Fruit fly (Drosophila melanogaster): ENCODE data around the gene CG12531.

Gene CG12531

dm6 chrX:19750626-19751149, 32.0 kb downstream of the CG12531 start, which contains the start of gene Abcd3 (continued):
- TF ChIP-seq stc (GFP tag; IDR thresholded peaks at IDR 0.05), result 0 out of 2 replicates have a peak, but pooled peaks have one; percentile 12
- TF ChIP-seq CG9876 (GFP tag; optimal IDR thresholded peaks at IDR 0.05), result no peak

dm6 chrX:19752344-19752743, 33.6 kb downstream of the CG12531 start:
- TF ChIP-seq sima (GFP tag; optimal IDR thresholded peaks at IDR 0.05), result no peak
- no peak for TF ChIP-seq Opbp (GFP tag; IDR thresholded peaks at IDR 0.05; ENCODE audit: partially characterized antibody)
- no peak for TF ChIP-seq Awh (GFP tag; IDR thresholded peaks at IDR 0.05)
- no peak for TF ChIP-seq Tbp (GFP tag; optimal IDR thresholded peaks at IDR 0.05)
- no peak for TF ChIP-seq Aef1 (GFP tag; IDR thresholded peaks at IDR 0.05)
- no peak for TF ChIP-seq slbo (GFP tag; IDR thresholded peaks at IDR 0.05)
- TF ChIP-seq CG12219 (GFP tag; optimal IDR thresholded peaks at IDR 0.05), result no peak
- no peak for TF ChIP-seq ssp (GFP tag; IDR thresholded peaks at IDR 0.05)
- 0 out of 4 replicates have a peak, but pooled peaks have one; percentile 56 for TF ChIP-seq chinmo (GFP tag; IDR thresholded peaks at IDR 0.05; ENCODE audit: partially characterized antibody)
- TF ChIP-seq Med (GFP tag), result peak; percentile 74
- no peak for TF ChIP-seq org-1 (GFP tag; optimal IDR thresholded peaks at IDR 0.05)
- TF ChIP-seq HHEX (GFP tag; optimal IDR thresholded peaks at IDR 0.05), result no peak
- no peak for TF ChIP-seq CG7987 (GFP tag; optimal IDR thresholded peaks at IDR 0.05)
- peak; percentile 88 for TF ChIP-seq grn (GFP tag; optimal IDR thresholded peaks at IDR 0.05)
- TF ChIP-seq tx (GFP tag; optimal IDR thresholded peaks at IDR 0.05), result no peak
- TF ChIP-seq schlank (tag; optimal IDR thresholded peaks at IDR 0.05), result no peak
- TF ChIP-seq CG4328 (GFP tag; optimal IDR thresholded peaks at IDR 0.05), result no peak
- no peak for TF ChIP-seq ems (GFP tag; optimal IDR thresholded peaks at IDR 0.05)
- TF ChIP-seq Vsx1 (GFP tag; optimal IDR thresholded peaks at IDR 0.05), result peak; percentile 30
- peak; percentile 1 for TF ChIP-seq CG34376 (GFP tag; optimal IDR thresholded peaks at IDR 0.05)
- no peak for TF ChIP-seq CG7786 (GFP tag; optimal IDR thresholded peaks at IDR 0.05)
- no peak for TF ChIP-seq ash1 (GFP tag; optimal IDR thresholded peaks at IDR 0.05)
- no peak for TF ChIP-seq wdn (GFP tag; IDR thresholded peaks at IDR 0.05)
- TF ChIP-seq CG31224 (GFP tag; IDR thresholded peaks at IDR 0.05), result no peak
- no peak for TF ChIP-seq fd96Cb (tag; optimal IDR thresholded peaks at IDR 0.05)
- no peak for TF ChIP-seq usp (GFP tag; optimal IDR thresholded peaks at IDR 0.05)
- peak; percentile 36 for TF ChIP-seq Hey (tag; optimal IDR thresholded peaks at IDR 0.05)
- TF ChIP-seq az2 (GFP tag; optimal IDR thresholded peaks at IDR 0.05), result no peak
- peak; percentile 71 for TF ChIP-seq sug (tag; optimal IDR thresholded peaks at IDR 0.05)
- peak; percentile 84 for TF ChIP-seq Ets65A (GFP tag)
- peak; percentile 95 for TF ChIP-seq exex (tag; optimal IDR thresholded peaks at IDR 0.05)
- no peak for TF ChIP-seq Hsf (GFP tag; optimal IDR thresholded peaks at IDR 0.05)
- TF ChIP-seq Meics (GFP tag; optimal IDR thresholded peaks at IDR 0.05), result no peak
- TF ChIP-seq tap (tag; optimal IDR thresholded peaks at IDR 0.05), result no peak
- TF ChIP-seq lmd (GFP tag; IDR thresholded peaks at IDR 0.05), result no peak
- no peak for TF ChIP-seq unc-4 (GFP tag; IDR thresholded peaks at IDR 0.05; ENCODE audit: partially characterized antibody)
- TF ChIP-seq GATAe (GFP tag; conservative IDR thresholded peaks at IDR 0.05), result 0 out of 2 replicates have a peak, but pooled peaks have one; percentile 30
- peak in 1 of 2 experiments; percentile 44 for TF ChIP-seq Pdp1 (GFP tag; optimal IDR thresholded peaks at IDR 0.05)
- no peak for TF ChIP-seq Antp (GFP tag; optimal IDR thresholded peaks at IDR 0.05)
- TF ChIP-seq Ssrp (tag; optimal IDR thresholded peaks at IDR 0.05), result no peak
- no peak for TF ChIP-seq CG16779 (GFP tag; IDR thresholded peaks at IDR 0.05)
- no peak for TF ChIP-seq lab (GFP tag; optimal IDR thresholded peaks at IDR 0.05)
- TF ChIP-seq cwo (GFP tag; optimal IDR thresholded peaks at IDR 0.05), result peak; percentile 54
- no peak for TF ChIP-seq Stat92E (GFP tag; optimal IDR thresholded peaks at IDR 0.05)
- TF ChIP-seq Six4 (GFP tag; optimal IDR thresholded peaks at IDR 0.05), result no peak
- TF ChIP-seq Eip74EF (GFP tag; optimal IDR thresholded peaks at IDR 0.05), result no peak
- no peak for TF ChIP-seq CG13296 (GFP tag; optimal IDR thresholded peaks at IDR 0.05)
